Worm (Caenorhabditis elegans) whole organism, midembryonic: ENCODE results near the gene F13H10.6.

ENCODE experiments used
- flt-1 ChIP-seq: fragments of 200-800 bp; sonication (Bioruptor generic); IDR thresholded peaks from 2 replicates; pipeline ENCODE4 v1.3.6; 2022; ENCODE audit warnings: missing genetic modification characterization, missing compliant biosample characterization
- klf-2 ChIP-seq: fragments of 200-800 bp; sonication (Bioruptor generic); conservative IDR thresholded peaks from 2 replicates; pipeline ENCODE4 v1.3.6; 2022; ENCODE audit warnings: missing genetic modification reagents, missing genetic modification characterization, missing compliant biosample characterization

DNA sequence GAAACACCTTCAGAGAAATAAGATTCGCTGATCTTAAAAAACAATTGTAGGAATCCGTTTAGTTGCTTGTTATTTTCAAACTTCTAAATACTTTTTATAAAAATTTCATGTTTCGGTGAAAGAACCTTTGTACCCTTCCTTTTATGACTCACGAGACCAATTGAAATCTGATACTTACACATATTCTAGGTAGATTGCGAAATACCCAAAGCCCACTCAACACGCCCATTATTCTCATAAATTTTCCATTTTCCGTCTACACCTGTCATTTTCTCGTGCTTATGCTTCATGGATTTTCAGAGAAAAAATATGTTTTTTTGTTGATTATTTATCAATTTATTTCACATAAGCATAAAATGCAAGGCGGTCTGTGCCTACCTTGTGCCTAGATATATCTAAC, 2.7 kb upstream of the F13H10.6 start:
- TF ChIP-seq klf-2, result no peak
- no peak for TF ChIP-seq flt-1
